Worm (Caenorhabditis elegans) whole organism, mixed stage, embryonic: ENCODE data around the gene clec-187.

Experiments used
- elt-3 ChIP-seq: fragments of 150-350 bp; optimal IDR thresholded peaks from 2 replicates; lab custom pipeline; 2014; ENCODE audit warnings: missing biosample characterization, missing genetic modification characterization
- snpc-4 ChIP-seq: fragments of 150-350 bp; optimal IDR thresholded peaks from 2 replicates; lab custom pipeline; 2014; ENCODE audit warnings: missing biosample characterization, missing genetic modification characterization

DNA sequence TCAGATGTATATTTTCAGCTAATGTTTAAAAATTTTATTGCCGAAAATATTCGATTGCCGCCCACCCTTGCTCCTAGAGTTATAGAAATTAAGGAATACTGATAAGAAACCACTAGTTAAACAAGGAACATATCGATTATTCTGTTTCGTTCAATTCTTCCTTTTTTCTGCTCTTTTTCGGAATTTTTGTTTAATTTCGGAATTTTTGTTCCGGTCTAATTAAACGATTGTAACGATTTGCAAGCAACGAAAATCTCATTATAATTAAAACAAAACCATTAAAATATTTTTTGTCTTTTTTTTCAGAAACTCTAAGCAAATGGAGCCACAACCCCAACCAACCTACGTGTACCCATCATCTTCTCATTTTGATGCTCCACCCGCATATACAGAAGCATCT is 20.9 kb upstream of the clec-187 start, which contains the start of gene K08D8.1:
- no peak for TF ChIP-seq snpc-4 (tag; lab: Kevin White, UChicago)
- TF ChIP-seq elt-3 (tag; lab: Kevin White, UChicago), result no peak
